Worm (Caenorhabditis elegans): Measurements from ENCODE around the gene fbxa-15.

fbxa-15 gene

DNA sequence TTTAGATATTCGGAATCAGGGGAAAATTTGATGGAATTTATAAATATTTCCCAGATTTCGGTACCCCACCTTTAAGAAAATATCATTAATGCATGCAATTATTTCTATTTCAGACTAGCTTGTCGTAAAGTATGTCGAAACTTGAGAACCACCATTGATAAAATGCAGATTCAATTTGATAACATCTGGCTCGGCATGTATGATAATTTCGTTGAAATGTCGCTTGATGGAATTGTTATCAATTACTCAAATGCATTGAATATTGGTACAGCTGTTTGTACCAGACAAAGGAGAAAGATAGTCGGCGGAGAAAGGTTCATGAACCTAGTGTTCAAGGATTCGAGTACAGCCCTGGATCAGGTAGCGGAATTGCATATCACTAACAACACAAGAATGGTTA lies 10.4 kb upstream of the fbxa-15 start, which contains the start of gene Y82E9BL.19:
Y82E9BL.19 (plus strand) TSS at position 123 of the 400 bp plus-strand sequence.
- no peak for TF ChIP-seq mml-1 (tag; optimal IDR thresholded peaks at IDR 0.05)
- no peak for TF ChIP-seq pha-4 (tag; optimal IDR thresholded peaks at IDR 0.05)
- TF ChIP-seq elt-2 (tag; optimal IDR thresholded peaks at IDR 0.05) = peak; percentile 68
- no peak for TF ChIP-seq ZK546.5 (tag; optimal IDR thresholded peaks at IDR 0.05)
- no peak for TF ChIP-seq nhr-67 (tag; optimal IDR thresholded peaks at IDR 0.05)

DNA sequence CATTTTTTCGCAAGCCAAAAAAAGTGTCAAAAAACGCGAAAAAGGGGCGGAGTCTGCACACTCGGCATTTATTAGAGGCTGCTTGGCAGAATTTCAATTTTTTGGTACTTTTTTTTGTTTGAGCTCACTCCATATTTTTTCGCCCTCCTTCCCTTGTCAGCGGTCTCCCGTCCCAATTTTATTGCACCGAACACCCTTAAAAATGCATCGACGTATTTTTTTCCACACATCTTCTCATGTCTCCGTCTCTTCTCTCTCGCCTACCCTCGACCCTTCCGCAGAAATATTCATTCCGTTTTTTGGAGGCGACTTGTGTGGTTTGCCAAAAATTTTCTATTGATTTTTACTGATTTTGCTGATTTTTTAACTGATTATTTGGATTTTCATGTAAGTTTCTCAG lies 5.0 kb upstream of the fbxa-15 start, which contains the start of gene Y82E9BL.18:
Y82E9BL.18 (plus strand) TSS at position 301 of the 400 bp plus-strand sequence.
- TF ChIP-seq R02D3.7 (tag; optimal IDR thresholded peaks at IDR 0.05) (no peak), nhr-43 (tag; optimal IDR thresholded peaks at IDR 0.05; ENCODE audit: poor library complexity, severe bottlenecking) (no peak), egl-27 (tag; optimal IDR thresholded peaks at IDR 0.05) (no peak), egl-5 (tag; optimal IDR thresholded peaks at IDR 0.05) (no peak), nhr-12 (tag; optimal IDR thresholded peaks at IDR 0.05) (no peak), ceh-28 (tag; optimal IDR thresholded peaks at IDR 0.05) (no peak), skn-1 (tag; optimal IDR thresholded peaks at IDR 0.05) (no peak), mdl-1 (tag; optimal IDR thresholded peaks at IDR 0.05) (no peak), ceh-9 (tag; optimal IDR thresholded peaks at IDR 0.05) (no peak), tbx-2 (tag; optimal IDR thresholded peaks at IDR 0.05) (no peak), pha-4 (tag; optimal IDR thresholded peaks at IDR 0.05) (no peak), nhr-237 (tag; optimal IDR thresholded peaks at IDR 0.05) (no peak), fos-1 (tag; optimal IDR thresholded peaks at IDR 0.05) (no peak), fkh-10 (GFP tag; optimal IDR thresholded peaks at IDR 0.05) (no peak), pqm-1 (tag; optimal IDR thresholded peaks at IDR 0.05) (no peak)

DNA sequence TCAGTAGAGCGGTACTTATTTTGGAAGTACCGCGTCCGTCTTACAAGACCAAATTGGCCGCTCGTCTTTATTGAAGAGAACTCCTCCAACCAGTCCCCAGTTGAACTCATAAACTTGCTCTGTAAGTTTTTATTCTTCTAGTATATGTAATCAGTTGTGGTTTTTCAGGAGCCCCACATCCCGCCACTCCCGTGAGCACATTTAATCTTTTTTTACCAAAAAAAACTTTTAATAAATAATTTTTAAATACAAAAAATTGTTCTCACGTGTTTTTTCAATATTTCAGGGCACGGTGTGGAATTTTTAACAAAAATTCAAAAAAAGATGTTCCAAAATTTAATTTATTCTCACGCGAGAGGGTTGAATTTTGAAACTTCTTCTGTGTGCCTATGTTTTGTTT lies 3.1 kb upstream of the fbxa-15 start, which contains the start of gene fbxa-14:
fbxa-14 (minus strand) TSS at position 101 of the 400 bp plus-strand sequence.
- TF ChIP-seq fkh-10 (GFP tag; optimal IDR thresholded peaks at IDR 0.05) (no peak), ztf-4 (tag; optimal IDR thresholded peaks at IDR 0.05) (no peak), fos-1 (tag; optimal IDR thresholded peaks at IDR 0.05) (no peak), snpc-4 (tag; optimal IDR thresholded peaks at IDR 0.05) (no peak), daf-12 (tag; optimal IDR thresholded peaks at IDR 0.05) (no peak), lin-15B (tag; optimal IDR thresholded peaks at IDR 0.05) (no peak), sea-2 (GFP tag; optimal IDR thresholded peaks at IDR 0.05) (no peak), unc-62 (GFP tag; optimal IDR thresholded peaks at IDR 0.05) (no peak), ztf-11 (tag; optimal IDR thresholded peaks at IDR 0.05) (no peak), nhr-25 (tag; optimal IDR thresholded peaks at IDR 0.05) (no peak), jun-1 (tag; optimal IDR thresholded peaks at IDR 0.05) (no peak)

- TF ChIP-seq hmg-11 (tag; optimal IDR thresholded peaks at IDR 0.05) (no peak), elt-2 (tag; optimal IDR thresholded peaks at IDR 0.05) (peak; percentile 94), aly-2 (tag; optimal IDR thresholded peaks at IDR 0.05) (no peak), pqm-1 (tag; optimal IDR thresholded peaks at IDR 0.05) (peak; percentile 81), elt-3 (tag; optimal IDR thresholded peaks at IDR 0.05) (no peak)
Measured at ce11 chrIII:1323555-1323954, 2.1 kb upstream of the fbxa-15 start.

DNA sequence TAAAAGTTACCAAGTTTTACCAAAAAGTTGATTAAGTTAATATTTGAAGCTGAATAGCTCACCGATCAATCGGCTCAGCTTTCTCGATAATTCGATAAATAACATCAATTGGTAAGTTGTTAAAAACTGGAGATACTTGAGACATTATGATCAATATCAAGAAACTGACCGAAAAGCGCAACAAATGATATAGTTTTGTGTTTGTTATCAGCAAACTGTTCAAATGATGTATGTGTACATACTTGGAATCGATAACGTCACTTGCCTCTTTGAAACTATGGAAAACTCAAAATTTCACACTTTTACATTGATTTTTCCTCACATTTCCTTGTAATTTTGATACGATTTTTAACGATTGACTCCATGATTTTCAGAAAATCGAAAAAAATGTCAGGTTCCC lies 6.4 kb downstream of the fbxa-15 start, which contains the start of the genes fbxa-80 and fbxa-19:
fbxa-80 (minus strand) TSS at position 173 of the 400 bp plus-strand sequence.
fbxa-19 (plus strand) TSS at position 364 of the 400 bp plus-strand sequence.
- TF ChIP-seq lsy-12 (tag; optimal IDR thresholded peaks at IDR 0.05) (no peak), pqm-1 (tag; optimal IDR thresholded peaks at IDR 0.05) (peak; percentile 23), elt-2 (tag; optimal IDR thresholded peaks at IDR 0.05) (peak; percentile 70)

- TF ChIP-seq ceh-9 (tag; optimal IDR thresholded peaks at IDR 0.05) (no peak), nhr-25 (tag; optimal IDR thresholded peaks at IDR 0.05) (no peak), pqm-1 (tag; optimal IDR thresholded peaks at IDR 0.05) (no peak), nhr-28 (tag; optimal IDR thresholded peaks at IDR 0.05) (no peak), hmg-11 (tag; optimal IDR thresholded peaks at IDR 0.05) (no peak), lsy-12 (tag; optimal IDR thresholded peaks at IDR 0.05) (no peak), nhr-43 (tag; optimal IDR thresholded peaks at IDR 0.05; ENCODE audit: poor library complexity, severe bottlenecking) (no peak), nhr-67 (tag; optimal IDR thresholded peaks at IDR 0.05) (no peak), R02D3.7 (tag; optimal IDR thresholded peaks at IDR 0.05) (no peak), fkh-10 (GFP tag; optimal IDR thresholded peaks at IDR 0.05) (no peak)
Measured at ce11 chrIII:1314283-1314682, 7.2 kb downstream of the fbxa-15 start.
